Fruit fly (Drosophila melanogaster): Measurements from ENCODE around the gene GatA.

The GatA gene

dm6 chr3R:19060173-19060572, 31.5 kb upstream of the GatA start (continued):
- TF ChIP-seq Aef1 (GFP tag; IDR thresholded peaks at IDR 0.05) (no peak), pita (GFP tag; optimal IDR thresholded peaks at IDR 0.05) (no peak), CG15269 (tag; optimal IDR thresholded peaks at IDR 0.05) (peak; percentile 4), Xrp1 (GFP tag; IDR thresholded peaks at IDR 0.05) (peak; percentile 15; the same call in 1 of the 2 replicates), dimm (GFP tag; IDR thresholded peaks at IDR 0.05) (no peak), Eip74EF (GFP tag; optimal IDR thresholded peaks at IDR 0.05) (peak in 1 of 2 experiments; percentile 13), Oaz (GFP tag; IDR thresholded peaks at IDR 0.05) (no peak), CG17612 (GFP tag; IDR thresholded peaks at IDR 0.05) (no peak), Hr39 (optimal IDR thresholded peaks at IDR 0.05) (no peak), CG31441 (GFP tag; IDR thresholded peaks at IDR 0.05) (0 out of 2 replicates have a peak, but pooled peaks have one; percentile 9), CG6272 (GFP tag; IDR thresholded peaks at IDR 0.05) (no peak), lilli (GFP tag; optimal IDR thresholded peaks at IDR 0.05) (no peak), CG4328 (GFP tag; optimal IDR thresholded peaks at IDR 0.05) (no peak), tna (GFP tag; IDR thresholded peaks at IDR 0.05; ENCODE audit: partially characterized antibody) (no peak), CG8089 (GFP tag; optimal IDR thresholded peaks at IDR 0.05) (no peak), CG9727 (GFP tag; optimal IDR thresholded peaks at IDR 0.05) (no peak), CG9817 (tag; optimal IDR thresholded peaks at IDR 0.05) (no peak), Adf1 (GFP tag; IDR thresholded peaks at IDR 0.05) (no peak), Nf-YC (tag; optimal IDR thresholded peaks at IDR 0.05) (no peak), CG7357 (GFP tag; IDR thresholded peaks at IDR 0.05) (no peak), abd-A (tag; optimal IDR thresholded peaks at IDR 0.05) (peak; percentile 56), usp (GFP tag; optimal IDR thresholded peaks at IDR 0.05) (no peak), inv (GFP tag; IDR thresholded peaks at IDR 0.05; ENCODE audit: partially characterized antibody) (no peak), tap (tag; optimal IDR thresholded peaks at IDR 0.05) (no peak), ranshi (GFP tag; IDR thresholded peaks at IDR 0.05) (no peak), Meics (GFP tag; optimal IDR thresholded peaks at IDR 0.05) (no peak), Fer3 (tag; optimal IDR thresholded peaks at IDR 0.05) (no peak), Sin3A (optimal IDR thresholded peaks at IDR 0.05) (no peak), CG9797 (GFP tag; optimal IDR thresholded peaks at IDR 0.05) (no peak), grn (GFP tag; optimal IDR thresholded peaks at IDR 0.05) (no peak), dm (GFP tag; optimal IDR thresholded peaks at IDR 0.05) (no peak), run (tag; optimal IDR thresholded peaks at IDR 0.05) (no peak), CG14667 (GFP tag; IDR thresholded peaks at IDR 0.05) (no peak), CG18619 (GFP tag; optimal IDR thresholded peaks at IDR 0.05) (no peak), lola (GFP tag; optimal IDR thresholded peaks at IDR 0.05) (no peak), Scr (GFP tag; IDR thresholded peaks at IDR 0.05; ENCODE audit: partially characterized antibody) (no peak), CG3847 (GFP tag; IDR thresholded peaks at IDR 0.05) (no peak), CG12104 (GFP tag; optimal IDR thresholded peaks at IDR 0.05) (no peak), CG13287 (GFP tag; IDR thresholded peaks at IDR 0.05; ENCODE audit: partially characterized antibody) (no peak), CG2199 (GFP tag; IDR thresholded peaks at IDR 0.05) (no peak), CG31224 (GFP tag; IDR thresholded peaks at IDR 0.05) (no peak), CG12236 (GFP tag; optimal IDR thresholded peaks at IDR 0.05) (no peak), Hey (tag; optimal IDR thresholded peaks at IDR 0.05) (no peak), danr (GFP tag; IDR thresholded peaks at IDR 0.05) (no peak), CG4730 (GFP tag; IDR thresholded peaks at IDR 0.05) (no peak), Dek (tag; optimal IDR thresholded peaks at IDR 0.05) (no peak), Nf-YB (GFP tag; optimal IDR thresholded peaks at IDR 0.05) (no peak), Dip3 (GFP tag; optimal IDR thresholded peaks at IDR 0.05) (no peak), hb (GFP tag; IDR thresholded peaks at IDR 0.05; ENCODE audit: partially characterized antibody) (no peak), sima (GFP tag; optimal IDR thresholded peaks at IDR 0.05) (no peak), mam (GFP tag; optimal IDR thresholded peaks at IDR 0.05) (no peak), ash1 (GFP tag; optimal IDR thresholded peaks at IDR 0.05) (no peak), D19B (GFP tag; optimal IDR thresholded peaks at IDR 0.05) (no peak)
